Worm (Caenorhabditis elegans): ENCODE measurements around the gene H03G16.5.

H03G16.5 gene

DNA sequence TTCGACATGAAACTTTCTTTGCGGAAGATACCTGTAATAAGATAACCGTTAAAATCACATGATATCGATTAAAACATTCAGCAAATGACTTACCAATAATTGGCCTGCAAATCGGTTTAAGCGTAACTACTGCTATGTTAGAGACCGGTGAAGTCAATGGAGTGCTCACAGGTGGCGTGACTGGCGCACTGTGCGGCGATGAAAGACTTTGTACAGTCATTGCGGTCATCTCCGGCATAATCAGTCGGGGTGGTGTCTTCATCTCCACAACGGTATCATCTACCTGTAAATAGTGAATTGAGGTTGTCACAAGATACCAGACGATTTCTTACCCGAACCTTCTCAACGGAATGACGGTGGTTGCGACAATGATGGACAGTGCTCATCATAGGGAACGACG lies 20.3 kb upstream of the H03G16.5 start:
- TF ChIP-seq unc-62 (GFP tag; optimal IDR thresholded peaks at IDR 0.05): no peak

DNA sequence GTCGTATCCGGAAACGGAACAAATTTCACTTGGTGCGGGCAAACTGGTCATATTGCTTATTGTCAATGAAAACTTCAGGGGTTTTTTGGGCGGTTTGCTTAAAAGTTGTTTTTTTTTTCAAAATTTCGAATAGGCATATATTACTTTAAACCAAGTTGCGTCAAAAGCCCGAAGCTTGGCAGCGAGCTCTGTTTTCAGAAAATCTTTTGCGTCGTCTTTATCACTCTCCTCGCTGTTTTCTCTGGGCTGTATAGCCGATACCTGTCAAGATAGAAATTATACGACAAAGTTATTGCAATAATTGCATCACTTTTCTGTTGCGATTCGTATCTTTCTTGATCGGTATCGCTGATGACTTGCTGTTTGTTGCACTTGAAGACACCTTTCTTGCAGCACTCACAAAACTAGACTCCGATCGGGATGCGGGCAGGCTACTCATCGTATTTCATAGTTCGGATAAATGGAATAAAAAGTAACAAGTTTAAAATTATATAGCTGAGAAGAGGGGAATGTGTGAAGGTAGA lies 19.5 kb upstream of the H03G16.5 start, which contains the start of the genes H40L08.3 and H40L08.9:
H40L08.3 (minus strand) TSS at position 51 of the 524 bp plus-strand sequence.
H40L08.9 (minus strand) TSS at position 439 of the 524 bp plus-strand sequence.
- no peak for TF ChIP-seq unc-62 (GFP tag; optimal IDR thresholded peaks at IDR 0.05)

ce11 chrX:15075170-15075569 lies 18.5 kb upstream of the H03G16.5 start:
- TF ChIP-seq unc-62 (GFP tag; optimal IDR thresholded peaks at IDR 0.05): no peak

DNA sequence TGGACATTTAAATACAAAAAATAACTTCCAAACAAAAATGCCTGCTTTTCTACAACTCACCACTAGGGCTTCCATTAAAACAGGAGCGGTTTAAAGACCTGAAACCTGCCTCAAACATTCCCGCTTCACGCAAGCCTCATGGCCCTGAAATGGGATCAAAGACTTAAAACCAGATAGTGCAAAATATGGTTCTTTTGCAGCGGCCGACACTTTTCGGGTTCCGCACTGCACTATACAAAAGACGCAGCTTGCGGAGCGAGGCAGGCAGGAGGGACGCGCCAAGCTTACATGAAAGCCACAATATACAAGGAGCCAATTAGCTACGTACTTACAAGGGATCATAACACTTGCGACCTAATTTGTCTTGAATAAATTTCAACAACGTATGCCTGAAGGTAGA lies 16.8 kb upstream of the H03G16.5 start:
- no peak for TF ChIP-seq unc-62 (GFP tag; optimal IDR thresholded peaks at IDR 0.05)

DNA sequence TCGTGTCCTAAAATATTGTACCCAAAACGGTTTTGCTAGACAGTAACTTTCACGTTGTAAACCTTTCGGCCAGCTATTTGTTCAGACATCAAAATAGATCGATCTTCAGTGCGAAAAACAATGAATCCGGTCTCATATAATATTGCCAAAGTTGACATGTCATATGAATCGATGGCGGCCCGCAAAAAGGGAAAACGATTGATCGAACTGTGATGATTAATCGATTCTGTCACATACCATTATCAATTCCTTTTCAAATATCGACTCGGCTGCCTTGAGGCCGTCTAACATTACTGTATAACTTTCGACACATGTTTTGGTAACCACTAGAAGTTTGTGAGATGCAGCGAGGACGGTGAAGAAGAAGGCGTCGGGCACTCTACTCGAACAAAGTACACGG lies 16.2 kb upstream of the H03G16.5 start:
- TF ChIP-seq unc-62 (GFP tag; optimal IDR thresholded peaks at IDR 0.05): no peak

- TF ChIP-seq unc-62 (GFP tag; optimal IDR thresholded peaks at IDR 0.05): no peak
Measured at ce11 chrX:15070137-15070536, 13.5 kb upstream of the H03G16.5 start.

- no peak for TF ChIP-seq unc-62 (GFP tag; optimal IDR thresholded peaks at IDR 0.05)
Measured at ce11 chrX:15069242-15069641, 12.6 kb upstream of the H03G16.5 start, which contains the start of gene mam-6. TSS of gene mam-6 (minus strand) at chrX:15069342.

ce11 chrX:15060303-15060702 lies 3.7 kb upstream of the H03G16.5 start, which contains the start of gene fbxa-96:
TSS of gene fbxa-96 (minus strand) at chrX:15060403.
- TF ChIP-seq unc-62 (GFP tag; optimal IDR thresholded peaks at IDR 0.05): no peak

DNA sequence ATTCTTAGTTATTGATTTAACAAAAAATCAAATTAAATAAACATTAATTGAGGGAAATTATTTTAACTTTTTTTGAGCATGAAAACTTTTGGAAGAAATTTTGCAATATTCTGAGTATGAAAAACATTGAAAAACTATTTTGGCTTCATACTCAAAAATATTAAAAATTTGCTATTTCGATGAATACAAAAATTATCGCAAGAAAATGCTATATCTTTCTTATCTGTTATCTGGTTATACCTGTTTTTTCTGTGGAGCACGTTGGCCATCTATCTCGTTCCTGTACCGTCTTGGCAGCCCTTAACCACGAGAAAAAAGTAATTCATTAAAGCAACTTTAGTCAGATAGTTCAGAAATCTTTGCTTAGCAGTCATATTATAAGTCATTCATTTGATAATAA lies 1.3 kb upstream of the H03G16.5 start:
- no peak for TF ChIP-seq unc-62 (GFP tag; optimal IDR thresholded peaks at IDR 0.05)

ce11 chrX:15055914-15056313 lies 723 bp downstream of the H03G16.5 start, which contains the start of gene H03G16.7:
TSS of gene H03G16.7 (minus strand) at chrX:15056014.
- TF ChIP-seq unc-62 (GFP tag; optimal IDR thresholded peaks at IDR 0.05): no peak

ce11 chrX:15053223-15053933 lies 3.3 kb downstream of the H03G16.5 start, which contains the start of gene H03G16.1:
TSS of gene H03G16.1 (plus strand) at chrX:15053883.
- no peak for TF ChIP-seq unc-62 (GFP tag; optimal IDR thresholded peaks at IDR 0.05)

DNA sequence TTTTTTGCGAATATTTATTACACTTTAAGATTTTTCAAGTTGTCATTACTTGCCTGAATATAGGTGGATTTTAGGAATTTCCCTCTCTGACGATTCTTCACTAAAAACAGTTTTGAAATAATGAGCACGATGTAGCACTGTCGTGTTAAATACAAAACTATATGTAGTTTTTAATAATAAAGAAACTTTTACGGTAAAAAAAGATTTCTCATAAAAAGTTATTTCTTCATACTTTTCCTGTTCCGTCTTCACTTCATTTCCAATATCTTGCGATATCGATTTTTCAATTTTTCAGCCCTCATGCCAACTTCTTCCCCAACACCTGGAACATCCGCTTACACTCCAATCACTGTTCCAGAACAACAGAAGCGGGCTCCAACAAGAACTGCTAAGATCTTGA lies 4.3 kb downstream of the H03G16.5 start, which contains the start of gene H03G16.6:
H03G16.6 (plus strand) TSS at position 301 of the 400 bp plus-strand sequence.
- no peak for TF ChIP-seq unc-62 (GFP tag; optimal IDR thresholded peaks at IDR 0.05)

DNA sequence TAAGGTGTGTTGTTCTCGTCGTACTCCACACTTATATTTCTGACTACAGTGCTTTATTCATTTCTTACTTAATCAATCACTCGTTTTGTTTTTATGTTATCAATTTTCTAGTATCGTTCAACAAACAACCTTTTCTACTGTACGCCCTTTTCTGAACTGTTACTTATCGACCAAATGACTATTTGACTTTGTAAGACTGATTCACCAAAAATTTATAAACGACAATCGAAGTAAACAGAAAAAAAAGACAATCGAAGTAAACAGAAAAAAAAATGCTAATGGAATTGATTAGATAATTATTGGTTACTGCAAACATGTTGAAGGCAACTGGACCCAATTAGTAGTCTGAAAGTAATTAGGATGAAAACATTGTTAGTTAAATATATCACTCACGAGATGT lies 6.6 kb downstream of the H03G16.5 start:
- no peak for TF ChIP-seq unc-62 (GFP tag; optimal IDR thresholded peaks at IDR 0.05)

DNA sequence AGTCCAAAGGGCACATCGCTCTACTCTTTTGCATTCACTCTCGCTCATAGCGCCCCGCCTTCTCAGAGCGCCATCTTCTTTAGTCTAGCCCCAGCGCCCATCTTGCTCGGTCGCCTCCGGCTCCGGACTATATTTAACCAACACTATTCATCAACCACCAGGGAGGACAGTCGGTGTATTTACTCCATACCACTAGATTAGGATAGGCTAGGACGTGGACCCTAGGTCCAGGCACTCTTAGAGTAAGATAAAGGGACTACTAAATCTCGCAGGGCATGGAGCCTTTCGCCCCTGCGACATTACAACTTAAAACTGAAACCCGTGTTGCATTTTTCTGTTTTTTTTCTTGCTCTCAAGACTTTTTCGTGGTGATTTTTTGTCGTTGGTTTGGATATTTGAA lies 9.1 kb downstream of the H03G16.5 start:
- no peak for TF ChIP-seq unc-62 (GFP tag; optimal IDR thresholded peaks at IDR 0.05)

- no peak for TF ChIP-seq unc-62 (GFP tag; optimal IDR thresholded peaks at IDR 0.05)
Measured at ce11 chrX:15045401-15045800, 11.2 kb downstream of the H03G16.5 start.

DNA sequence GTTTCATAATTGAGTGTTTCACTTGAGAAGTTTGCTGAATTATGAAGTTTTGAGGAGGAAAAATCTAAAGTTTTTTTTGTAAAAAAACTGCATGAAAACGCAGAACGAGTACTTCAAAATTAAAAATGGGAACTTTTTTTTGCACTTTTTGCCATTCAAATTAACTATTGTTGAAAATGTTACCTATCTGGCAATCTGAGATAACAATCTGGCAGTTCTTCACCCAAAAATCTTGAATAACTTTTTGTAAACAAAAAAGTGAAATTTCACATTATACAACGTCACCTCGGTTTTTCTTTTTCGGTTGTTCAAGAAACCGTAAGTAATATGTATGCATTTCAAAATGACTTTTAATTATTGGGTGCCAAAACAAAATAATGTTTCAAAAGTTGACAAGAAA lies 14.1 kb downstream of the H03G16.5 start:
- TF ChIP-seq unc-62 (GFP tag; optimal IDR thresholded peaks at IDR 0.05): no peak

DNA sequence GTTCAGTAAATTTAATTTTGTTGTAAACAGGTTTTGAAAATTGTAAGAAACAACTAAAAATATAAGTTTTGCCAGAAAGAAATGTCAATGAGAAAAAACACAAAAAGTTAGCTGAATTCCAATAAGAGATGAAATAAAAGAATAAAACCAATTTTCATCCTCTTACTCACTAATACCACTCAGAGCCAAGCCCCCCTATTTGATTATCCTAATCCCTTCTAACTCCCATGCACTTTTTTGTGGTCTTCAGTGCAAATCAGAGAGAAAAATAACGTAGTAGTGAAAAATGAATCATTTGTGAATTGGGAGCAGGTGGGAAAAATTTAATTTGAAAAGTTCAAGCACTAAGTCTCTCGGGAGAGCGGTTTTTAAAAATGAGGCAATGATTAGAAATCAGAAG lies 15.3 kb downstream of the H03G16.5 start:
- no peak for TF ChIP-seq unc-62 (GFP tag; optimal IDR thresholded peaks at IDR 0.05)
